Fruit fly (Drosophila melanogaster) whole organism, wandering third instar larva: Measurements from ENCODE around the gene CG3123.

Experiments
- Abd-B ChIP-seq: fragments of >200 bp; optimal IDR thresholded peaks from 2 replicates; lab custom pipeline; 2017; ENCODE audit warnings: missing biosample characterization, missing genetic modification characterization
- CG32264 ChIP-seq: fragments of 200-800 bp; sonication (Bioruptor generic); optimal IDR thresholded peaks from 2 replicates; lab custom pipeline; 2016; ENCODE audit warnings: missing biosample characterization, missing genetic modification characterization
- Dfd ChIP-seq: fragments of >200 bp; optimal IDR thresholded peaks from 2 replicates; lab custom pipeline; 2017; ENCODE audit warnings: missing biosample characterization, missing genetic modification characterization
- HLH106 ChIP-seq: fragments of 200-800 bp; optimal IDR thresholded peaks from 3 replicates; lab custom pipeline; 2019; ENCODE audit warnings: missing biosample characterization, mild to moderate bottlenecking, missing genetic modification characterization, moderate library complexity
- Jra ChIP-seq: sonication (Bioruptor generic); optimal IDR thresholded peaks from 2 replicates; lab custom pipeline; 2016; ENCODE audit warnings: missing biosample characterization, missing genetic modification characterization
- OdsH ChIP-seq: fragments of 200-800 bp; sonication (Bioruptor generic); optimal IDR thresholded peaks from 2 replicates; lab custom pipeline; 2016; ENCODE audit warnings: missing biosample characterization, mild to moderate bottlenecking, missing genetic modification characterization
- Sp1 ChIP-seq: fragments of 200-800 bp; sonication (Bioruptor generic); optimal IDR thresholded peaks from 3 replicates; lab custom pipeline; 2019; ENCODE audit warnings: missing biosample characterization, mild to moderate bottlenecking, missing genetic modification characterization, moderate library complexity
- br ChIP-seq: fragments of 200-800 bp; sonication (Bioruptor generic); optimal IDR thresholded peaks from 2 replicates; lab custom pipeline; 2016; ENCODE audit warnings: missing biosample characterization, missing genetic modification characterization
- foxo ChIP-seq, 2 experiments: fragments of 200-800 bp; sonication (Bioruptor generic); optimal IDR thresholded peaks; 2 replicates in 1 of 2; 3 replicates in 1 of 2; lab custom pipeline; 2016 to 2017; ENCODE audit warnings: missing biosample characterization in 2 of 2, missing genetic modification characterization in 2 of 2
- h ChIP-seq: fragments of 200-800 bp; sonication (Bioruptor generic); optimal IDR thresholded peaks from 3 replicates; lab custom pipeline; 2016; ENCODE audit warnings: missing biosample characterization, mild to moderate bottlenecking, missing genetic modification characterization
- psq ChIP-seq: fragments of 200-800 bp; sonication (Bioruptor generic); optimal IDR thresholded peaks from 3 replicates; lab custom pipeline; 2017; ENCODE audit warnings: missing biosample characterization, mild to moderate bottlenecking, missing genetic modification characterization, moderate library complexity
- sv ChIP-seq: fragments of 200-800 bp; sonication (Bioruptor generic); optimal IDR thresholded peaks from 3 replicates; lab custom pipeline; 2016; ENCODE audit warnings: missing biosample characterization, missing genetic modification characterization

The CG3123 gene

DNA sequence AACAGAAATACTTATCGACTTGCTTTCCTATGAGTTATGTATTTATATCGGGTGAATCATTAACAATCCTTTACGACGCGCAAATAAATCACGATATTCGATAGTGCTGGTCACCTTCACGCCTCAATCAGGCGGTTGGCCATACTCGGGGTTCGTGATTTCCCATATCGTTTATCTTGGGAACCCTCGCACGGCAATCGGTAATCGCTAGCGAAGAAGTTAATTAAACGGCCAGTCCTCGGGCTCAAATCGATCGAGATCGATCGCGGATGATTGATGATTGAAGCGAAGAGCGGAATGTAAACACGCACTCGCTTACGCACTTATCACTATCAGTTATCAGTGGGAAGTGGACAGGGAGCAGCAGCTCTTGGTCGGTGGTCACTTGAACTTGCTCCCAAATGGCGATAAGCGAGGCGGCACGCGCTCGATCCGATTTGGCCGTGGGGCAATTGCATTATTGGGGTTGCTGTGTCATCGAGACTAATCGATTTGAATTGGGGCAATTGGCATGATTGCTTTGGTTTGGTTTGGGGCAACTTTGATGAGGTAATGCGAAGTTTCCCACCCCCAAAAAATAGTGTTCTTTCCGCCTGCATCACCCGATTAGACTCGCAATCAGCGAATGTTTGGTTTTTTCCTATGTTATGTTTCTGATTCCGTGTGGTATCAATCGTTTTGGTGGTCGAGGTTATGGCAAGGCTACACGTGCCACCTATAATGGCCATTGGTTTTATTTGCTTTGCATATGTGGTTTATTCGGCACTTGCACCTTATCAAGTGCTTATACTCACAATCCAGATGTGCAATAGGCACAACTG lies 24.1 kb downstream of the CG3123 start:
- TF ChIP-seq Abd-B (no peak), h (peak; percentile 28)

DNA sequence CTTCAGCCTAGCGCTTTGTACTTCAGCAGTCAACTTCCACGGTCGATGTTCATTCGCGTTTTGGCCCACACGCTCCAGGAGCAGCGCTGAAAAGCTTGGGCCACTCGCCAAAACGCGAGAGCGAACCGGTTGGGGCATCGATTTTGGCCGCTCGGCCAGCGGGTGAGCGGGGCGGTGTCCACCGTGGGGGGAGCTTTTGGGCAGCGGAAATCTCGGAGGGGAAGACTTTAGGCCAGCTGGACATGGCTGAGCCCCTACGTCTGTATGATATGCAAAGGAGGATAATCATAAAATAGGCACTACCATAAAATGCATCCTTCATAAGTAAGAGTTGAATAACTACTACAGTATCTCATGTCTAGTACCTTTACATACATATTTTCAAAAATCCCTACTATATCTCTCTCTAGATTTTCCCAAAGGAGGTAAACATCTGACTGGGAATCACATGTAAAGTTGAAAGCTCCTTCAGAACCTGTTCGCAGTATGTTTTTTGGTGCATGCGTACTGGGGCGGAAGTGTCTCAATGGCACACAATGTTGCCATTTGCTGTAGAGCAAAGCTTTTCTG lies 25.3 kb downstream of the CG3123 start, which contains the start of gene Syt1:
TSS of gene Syt1 (minus strand) at position 71 of the 570 bp plus-strand sequence.
- TF ChIP-seq Jra (GFP tag; lab: Kevin White, UChicago) (no peak), br (GFP tag; lab: Kevin White, UChicago) (no peak), HLH106 (no peak), foxo (GFP tag; optimal IDR thresholded peaks at IDR 0.05; lab: Kevin White, UChicago) (no peak), Dfd (GFP tag; lab: Kevin White, UChicago) (no peak), psq (GFP tag; lab: Kevin White, UChicago) (no peak), OdsH (GFP tag; lab: Kevin White, UChicago) (no peak)
- TF ChIP-seq, all 38 proteins: peak for 0

DNA sequence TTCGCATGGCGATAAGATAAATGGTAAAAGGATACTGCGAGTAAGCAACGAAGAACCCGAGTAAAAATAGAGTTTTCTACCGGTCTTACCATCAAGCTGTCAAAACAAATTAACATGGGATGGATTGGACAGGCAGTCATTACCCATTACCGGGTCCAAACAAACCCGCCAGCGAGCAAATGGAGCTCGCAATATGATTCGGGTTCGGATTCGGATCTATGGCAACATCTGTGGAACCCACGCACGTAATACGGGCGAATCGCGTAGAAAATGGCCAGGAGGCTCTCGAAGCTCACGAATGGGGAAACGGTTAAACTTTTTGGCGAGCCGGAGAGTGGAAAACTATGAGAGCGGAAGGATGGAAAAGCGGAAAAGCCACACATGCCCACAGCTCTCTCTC lies 28.1 kb downstream of the CG3123 start:
- no peak for TF ChIP-seq sv (GFP tag; lab: Kevin White, UChicago)

DNA sequence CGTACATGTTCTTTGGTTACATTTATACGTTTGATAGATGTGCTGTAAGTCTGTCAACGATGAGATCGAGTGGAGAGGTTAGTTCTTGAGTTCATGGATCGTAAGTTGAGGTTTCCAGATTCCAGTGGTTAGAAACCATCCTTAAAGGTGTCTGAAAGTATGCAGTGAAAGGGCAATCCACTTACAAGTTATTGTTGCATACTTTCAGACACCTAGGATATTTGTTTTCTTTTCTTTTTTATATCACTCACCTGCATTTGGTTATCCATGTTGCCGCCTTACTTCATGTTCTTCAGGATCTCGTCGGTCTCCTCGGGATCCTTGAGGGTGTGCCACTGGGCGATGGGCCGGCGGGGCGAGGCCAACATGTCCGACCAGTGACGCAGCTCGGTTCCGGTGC lies 42.5 kb downstream of the CG3123 start:
- TF ChIP-seq Sp1 (GFP tag; lab: Kevin White, UChicago) (no peak), br (GFP tag; lab: Kevin White, UChicago) (no peak), CG32264 (GFP tag; lab: Kevin White, UChicago) (no peak)
